Fruit fly (Drosophila melanogaster): ENCODE measurements around the gene CG4572.

Gene CG4572

DNA sequence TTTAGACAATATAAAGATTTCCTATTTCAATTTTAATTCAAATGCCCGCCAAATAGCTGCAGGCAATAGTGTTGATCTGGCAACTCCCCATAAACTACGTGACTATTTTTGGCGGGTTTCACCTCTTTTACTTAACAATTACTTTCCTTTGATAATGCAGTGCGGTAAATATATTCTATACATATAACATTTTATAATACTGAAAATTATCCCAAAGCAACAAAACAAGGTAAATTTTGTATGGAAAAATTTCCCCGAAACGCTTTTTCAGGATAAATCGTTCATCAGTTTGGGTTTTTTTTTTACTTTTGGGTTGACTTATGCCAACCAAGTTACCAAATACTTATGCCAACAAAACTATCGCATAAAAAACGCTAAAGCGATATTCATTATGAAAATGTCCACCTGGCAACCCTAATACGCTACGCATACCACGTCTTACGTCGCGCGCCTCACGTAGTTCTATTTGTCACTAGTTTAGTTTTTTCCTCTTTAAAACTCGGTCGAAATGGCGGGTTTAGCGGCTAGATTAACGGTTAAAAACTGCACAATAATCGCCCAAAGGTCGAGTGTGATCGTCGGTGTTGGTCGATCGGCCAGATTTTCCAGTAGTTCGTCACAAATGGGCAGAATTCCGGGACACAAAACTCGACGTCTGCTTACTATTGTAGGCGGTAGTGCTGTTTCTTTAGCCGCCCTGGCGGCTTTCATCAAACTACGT, 17.2 kb downstream of the CG4572 start, which contains the start of gene MICU3:
TSS of gene MICU3 (plus strand) at position 442 of the 721 bp plus-strand sequence.
- TF ChIP-seq h (GFP tag; optimal IDR thresholded peaks at IDR 0.05) (peak; percentile 62), CG32264 (GFP tag; optimal IDR thresholded peaks at IDR 0.05) (no peak), Rel (GFP tag; optimal IDR thresholded peaks at IDR 0.05) (no peak), Rel (tag; optimal IDR thresholded peaks at IDR 0.05) (no peak), sv (GFP tag; optimal IDR thresholded peaks at IDR 0.05) (peak; percentile 40), dmrt93B (GFP tag; optimal IDR thresholded peaks at IDR 0.05) (peak; percentile 45), fru (GFP tag; optimal IDR thresholded peaks at IDR 0.05) (peak; percentile 58), lola (GFP tag; optimal IDR thresholded peaks at IDR 0.05) (no peak), OdsH (GFP tag; optimal IDR thresholded peaks at IDR 0.05) (peak; percentile 7), tai (GFP tag; optimal IDR thresholded peaks at IDR 0.05) (peak; percentile 72), foxo (GFP tag; optimal IDR thresholded peaks at IDR 0.05) (no peak), br (GFP tag; optimal IDR thresholded peaks at IDR 0.05) (peak; percentile 59), woc (GFP tag; optimal IDR thresholded peaks at IDR 0.05) (peak; percentile 37), rgr (GFP tag; optimal IDR thresholded peaks at IDR 0.05) (peak; percentile 65), dl (GFP tag; optimal IDR thresholded peaks at IDR 0.05; ENCODE audit: insufficient read depth in 1 of 2, partially characterized antibody in 2 of 2) (no peak), ey (GFP tag; optimal IDR thresholded peaks at IDR 0.05) (peak; percentile 50), sage (GFP tag; optimal IDR thresholded peaks at IDR 0.05) (peak; percentile 9), usp (GFP tag; optimal IDR thresholded peaks at IDR 0.05) (no peak), Hnf4 (GFP tag; optimal IDR thresholded peaks at IDR 0.05) (peak; percentile 66), Dif (GFP tag; optimal IDR thresholded peaks at IDR 0.05; ENCODE audit: partially characterized antibody) (no peak), Vsx2 (GFP tag; optimal IDR thresholded peaks at IDR 0.05; ENCODE audit: partially characterized antibody) (no peak), psq (GFP tag; optimal IDR thresholded peaks at IDR 0.05) (peak; percentile 42), CG9705 (GFP tag; optimal IDR thresholded peaks at IDR 0.05) (peak; percentile 28), N (GFP tag; optimal IDR thresholded peaks at IDR 0.05) (no peak)

DNA sequence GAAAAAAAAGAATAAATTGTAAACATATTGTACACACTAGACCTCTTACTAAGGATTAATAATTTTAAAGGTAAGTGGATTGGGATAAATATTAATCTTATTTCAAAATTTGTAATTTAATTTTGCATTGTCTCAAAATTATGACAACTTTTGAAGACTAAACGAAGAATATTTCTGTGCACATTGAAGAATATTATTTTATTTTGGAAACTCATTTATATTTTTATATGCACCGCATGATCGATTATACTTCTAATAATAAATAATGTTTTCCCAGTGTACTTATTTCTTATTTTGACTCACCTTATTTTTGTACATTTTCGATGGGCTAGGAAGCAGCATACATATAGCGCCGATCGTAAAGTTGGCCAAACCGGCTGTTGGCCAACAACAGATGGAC, 20.3 kb downstream of the CG4572 start:
- TF ChIP-seq br (GFP tag; optimal IDR thresholded peaks at IDR 0.05) (no peak), Jra (GFP tag; optimal IDR thresholded peaks at IDR 0.05) (no peak), Dfd (GFP tag; optimal IDR thresholded peaks at IDR 0.05) (no peak), OdsH (GFP tag; optimal IDR thresholded peaks at IDR 0.05) (no peak), CG32264 (GFP tag; optimal IDR thresholded peaks at IDR 0.05) (no peak), Rel (GFP tag; optimal IDR thresholded peaks at IDR 0.05) (no peak), Rel (tag; optimal IDR thresholded peaks at IDR 0.05) (no peak), Hnf4 (GFP tag; optimal IDR thresholded peaks at IDR 0.05) (no peak), woc (GFP tag; optimal IDR thresholded peaks at IDR 0.05) (no peak), sage (GFP tag; optimal IDR thresholded peaks at IDR 0.05) (no peak), CG9705 (GFP tag; optimal IDR thresholded peaks at IDR 0.05) (no peak), Sp1 (GFP tag; optimal IDR thresholded peaks at IDR 0.05) (no peak), pan (optimal IDR thresholded peaks at IDR 0.05) (no peak), CrebA (GFP tag; optimal IDR thresholded peaks at IDR 0.05; ENCODE audit: borderline replicate concordance) (no peak), sv (GFP tag; optimal IDR thresholded peaks at IDR 0.05) (no peak)

DNA sequence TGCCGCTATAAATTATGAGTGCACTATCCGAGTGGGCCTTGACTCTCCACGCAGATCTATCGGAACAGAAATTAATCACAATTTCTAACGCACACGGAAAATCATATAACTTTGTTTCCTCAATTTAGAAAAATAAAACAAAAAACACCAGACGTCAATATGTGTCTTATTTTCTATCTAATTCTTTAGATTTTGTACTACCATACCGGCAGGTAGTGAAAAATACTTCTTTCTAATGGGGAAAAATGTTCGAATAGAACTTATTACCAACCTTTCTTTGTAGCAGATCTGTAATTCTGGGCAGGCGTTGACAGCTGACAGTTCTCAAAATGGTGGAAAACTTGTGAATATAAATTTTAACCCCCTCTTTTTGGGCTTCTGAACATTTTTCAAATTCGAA, 23.6 kb downstream of the CG4572 start, which contains the start of gene CG31459:
TSS of gene CG31459 (plus strand) at position 301 of the 400 bp plus-strand sequence.
- TF ChIP-seq sv (GFP tag; optimal IDR thresholded peaks at IDR 0.05) (no peak), dsf (GFP tag; optimal IDR thresholded peaks at IDR 0.05; ENCODE audit: borderline replicate concordance) (no peak), N (GFP tag; optimal IDR thresholded peaks at IDR 0.05) (no peak), Hnf4 (GFP tag; optimal IDR thresholded peaks at IDR 0.05) (no peak), Vsx2 (GFP tag; optimal IDR thresholded peaks at IDR 0.05; ENCODE audit: partially characterized antibody) (no peak), Mio (GFP tag; optimal IDR thresholded peaks at IDR 0.05) (no peak), lola (GFP tag; optimal IDR thresholded peaks at IDR 0.05) (no peak)

- no peak for TF ChIP-seq dsf (GFP tag; optimal IDR thresholded peaks at IDR 0.05; ENCODE audit: borderline replicate concordance)
- no peak for TF ChIP-seq tai (GFP tag; optimal IDR thresholded peaks at IDR 0.05)
- no peak for TF ChIP-seq h (GFP tag; optimal IDR thresholded peaks at IDR 0.05)
- TF ChIP-seq Hr78 (GFP tag; optimal IDR thresholded peaks at IDR 0.05) = no peak
Observed at dm6 chr3R:19838925-19839601, 25.1 kb downstream of the CG4572 start.

All from whole organism, wandering third instar larva.